ENCODE assay signal across 3 worm cellular contexts in the genomic region with DNA sequence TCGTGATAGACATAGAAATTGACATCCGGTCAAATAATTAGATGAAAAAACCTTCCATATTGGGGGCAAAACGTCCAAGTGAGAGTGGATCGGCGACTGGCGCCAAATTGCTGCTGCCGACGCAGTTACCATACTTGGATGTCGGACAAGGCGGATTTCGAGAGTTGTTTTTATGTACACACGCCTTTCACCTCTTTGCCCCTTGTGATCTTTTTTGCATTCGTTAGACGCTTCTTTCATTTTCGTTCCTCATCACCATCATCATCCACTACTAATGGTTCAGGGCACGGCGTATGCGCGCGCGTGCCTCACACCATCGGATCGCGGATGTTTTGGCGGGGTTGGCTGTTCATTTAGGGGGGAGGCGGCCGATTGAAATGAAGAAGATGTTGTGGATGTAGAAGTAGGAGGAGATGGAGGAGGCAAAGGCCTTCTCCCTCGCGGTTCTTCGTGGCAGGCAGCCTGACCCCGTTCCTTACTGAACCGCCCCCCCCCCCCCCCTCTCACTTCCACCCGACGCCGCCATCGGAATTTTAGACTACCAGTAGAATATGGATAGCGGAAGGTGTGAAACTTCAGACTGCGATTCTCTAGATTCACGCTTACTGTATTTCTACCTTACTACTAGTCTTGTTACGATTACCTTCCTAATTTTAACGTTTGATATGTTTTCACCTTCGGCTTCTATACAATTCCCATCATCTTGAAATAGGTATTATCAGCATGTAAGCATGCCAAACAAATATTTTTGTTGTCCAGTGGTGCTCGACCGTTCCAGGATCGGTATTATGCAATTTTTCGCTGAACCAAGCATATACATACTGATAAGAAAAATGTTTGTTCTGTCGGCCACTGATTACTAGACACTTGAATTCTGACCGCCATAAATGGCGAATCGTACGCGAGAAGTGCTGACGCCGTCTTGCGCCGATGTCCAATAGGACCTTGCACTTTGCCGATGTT.
TF ChIP-seq lines count a peak whose summit lies in the region.

No protein-coding gene starts in this region.

TF ChIP-seq in whole organism, L1 larva, 84 proteins besides CTCF, POLR2A, EP300 and RAD21 (continued from another document):
- no peak for TF ChIP-seq nhr-20 (tag; optimal IDR thresholded peaks at IDR 0.05; lab: Kevin White, UChicago)
- no peak for TF ChIP-seq nhr-47 (tag; optimal IDR thresholded peaks at IDR 0.05; lab: Kevin White, UChicago)
- TF ChIP-seq fkh-8 (tag; optimal IDR thresholded peaks at IDR 0.05; lab: Kevin White, UChicago) = no peak
- TF ChIP-seq swsn-7 (tag; optimal IDR thresholded peaks at IDR 0.05; lab: Kevin White, UChicago) = no peak
- peak; percentile 23 for TF ChIP-seq elt-2 (tag; optimal IDR thresholded peaks at IDR 0.05; lab: Kevin White, UChicago)
- TF ChIP-seq hlh-17 (GFP tag; optimal IDR thresholded peaks at IDR 0.05; lab: Kevin White, UChicago; ENCODE audit: borderline replicate concordance) = no peak
- no peak for TF ChIP-seq egl-13 (tag; optimal IDR thresholded peaks at IDR 0.05; lab: Kevin White, UChicago)

TF ChIP-seq in whole organism, L3 larva, 47 proteins besides CTCF, POLR2A, EP300 and RAD21 (continued from another document):
- no peak for TF ChIP-seq nhr-12 (tag; optimal IDR thresholded peaks at IDR 0.05; lab: Kevin White, UChicago)
- no peak for TF ChIP-seq fos-1 (tag; optimal IDR thresholded peaks at IDR 0.05; lab: Kevin White, UChicago)
- TF ChIP-seq nhr-25 (tag; optimal IDR thresholded peaks at IDR 0.05; lab: Kevin White, UChicago) = peak; percentile 41
- no peak for TF ChIP-seq unc-62 (GFP tag; optimal IDR thresholded peaks at IDR 0.05; lab: Kevin White, UChicago)
- TF ChIP-seq ceh-16 (tag; optimal IDR thresholded peaks at IDR 0.05; lab: Kevin White, UChicago) = no peak
- TF ChIP-seq nhr-23 (tag; optimal IDR thresholded peaks at IDR 0.05; lab: Kevin White, UChicago) = peak; percentile 27
- no peak for TF ChIP-seq ceh-82 (tag; optimal IDR thresholded peaks at IDR 0.05; lab: Kevin White, UChicago)
- TF ChIP-seq fkh-10 (GFP tag; optimal IDR thresholded peaks at IDR 0.05; lab: Kevin White, UChicago) = no peak
- no peak for TF ChIP-seq elt-3 (tag; optimal IDR thresholded peaks at IDR 0.05; lab: Kevin White, UChicago)
- no peak for TF ChIP-seq ZK546.5 (tag; optimal IDR thresholded peaks at IDR 0.05; lab: Kevin White, UChicago)
- no peak for TF ChIP-seq hmg-11 (tag; optimal IDR thresholded peaks at IDR 0.05; lab: Kevin White, UChicago)
- no peak for TF ChIP-seq elt-1 (tag; optimal IDR thresholded peaks at IDR 0.05; lab: Kevin White, UChicago)
- TF ChIP-seq pha-4 (tag; optimal IDR thresholded peaks at IDR 0.05; lab: Kevin White, UChicago) = no peak
- no peak for TF ChIP-seq fkh-2 (tag; optimal IDR thresholded peaks at IDR 0.05; lab: Kevin White, UChicago)
- no peak for TF ChIP-seq nfya-1 (tag; optimal IDR thresholded peaks at IDR 0.05; lab: Kevin White, UChicago; ENCODE audit: insufficient read depth)

TF ChIP-seq in whole organism, L4 larva, 104 proteins besides CTCF, POLR2A, EP300 and RAD21 (continued from another document):
- peak; percentile 60 for TF ChIP-seq aha-1 (tag; lab: Kevin White, UChicago)
- TF ChIP-seq fkh-10 (GFP tag; optimal IDR thresholded peaks at IDR 0.05; lab: Kevin White, UChicago) = no peak
- peak; percentile 20 for TF ChIP-seq nhr-28 (tag; optimal IDR thresholded peaks at IDR 0.05; lab: Kevin White, UChicago)
